Fruit fly (Drosophila melanogaster) whole organism, adult: Measurements from ENCODE around the gene Trmt6.

Source experiments
- CG11617 ChIP-seq: fragments of 200-800 bp; sonication (Bioruptor generic); optimal IDR thresholded peaks from 2 replicates; lab custom pipeline; 2017; ENCODE audit warnings: mild to moderate bottlenecking, missing biosample characterization, missing genetic modification reagents, missing genetic modification characterization
- CG12768 ChIP-seq: fragments of 200-800 bp; sonication (Bioruptor generic); optimal IDR thresholded peaks from 2 replicates; lab custom pipeline; 2017; ENCODE audit warnings: missing biosample characterization, missing genetic modification characterization, mild to moderate bottlenecking, moderate library complexity, missing genetic modification reagents
- CG14711 ChIP-seq: fragments of 200-800 bp; sonication (Bioruptor generic); optimal IDR thresholded peaks from 2 replicates; lab custom pipeline; 2018; ENCODE audit warnings: missing biosample characterization, mild to moderate bottlenecking, missing genetic modification characterization, moderate library complexity
- CG1620 ChIP-seq: fragments of 200-800 bp; sonication (Bioruptor generic); optimal IDR thresholded peaks from 2 replicates; lab custom pipeline; 2016; ENCODE audit warnings: missing biosample characterization, missing genetic modification characterization
- CG33017 ChIP-seq: fragments of 200-800 bp; sonication (Bioruptor generic); optimal IDR thresholded peaks from 2 replicates; lab custom pipeline; 2018; ENCODE audit warnings: missing biosample characterization, mild to moderate bottlenecking, missing genetic modification characterization, moderate library complexity
- CG5204 ChIP-seq: fragments of 200-800 bp; sonication (Bioruptor generic); optimal IDR thresholded peaks from 2 replicates; lab custom pipeline; 2016; ENCODE audit warnings: missing biosample characterization, missing genetic modification characterization
- CG7045 ChIP-seq: fragments of 200-800 bp; sonication (Bioruptor generic); optimal IDR thresholded peaks from 2 replicates; lab custom pipeline; 2017; ENCODE audit warnings: missing biosample characterization, mild to moderate bottlenecking, missing genetic modification characterization
- CG7101 ChIP-seq: fragments of 200-800 bp; sonication (Bioruptor generic); optimal IDR thresholded peaks from 2 replicates; lab custom pipeline; 2018; ENCODE audit warnings: missing biosample characterization, mild to moderate bottlenecking, missing genetic modification characterization, moderate library complexity
- Clk ChIP-seq: fragments of 200-800 bp; sonication (Bioruptor generic); optimal IDR thresholded peaks from 2 replicates; lab custom pipeline; 2017; ENCODE audit warnings: missing biosample characterization, missing genetic modification characterization
- Crg-1 ChIP-seq: fragments of 200-800 bp; sonication (Bioruptor generic); optimal IDR thresholded peaks from 2 replicates; lab custom pipeline; 2016; ENCODE audit warnings: missing biosample characterization, missing genetic modification characterization
- Hr96 ChIP-seq: fragments of 200-800 bp; sonication (Bioruptor generic); optimal IDR thresholded peaks from 2 replicates; lab custom pipeline; 2016; ENCODE audit warnings: missing biosample characterization, missing genetic modification characterization
- Mnt ChIP-seq: fragments of 200-800 bp; sonication (Bioruptor generic); optimal IDR thresholded peaks from 2 replicates; lab custom pipeline; 2016; ENCODE audit warnings: missing biosample characterization, mild to moderate bottlenecking, missing genetic modification characterization
- bab1 ChIP-seq: fragments of 200-800 bp; sonication (Bioruptor generic); optimal IDR thresholded peaks from 3 replicates; lab custom pipeline; 2019; ENCODE audit warnings: missing biosample characterization, mild to moderate bottlenecking, missing genetic modification characterization, moderate library complexity
- cic ChIP-seq: fragments of 200-800 bp; sonication (Bioruptor generic); optimal IDR thresholded peaks from 2 replicates; lab custom pipeline; 2017; ENCODE audit warnings: missing biosample characterization, mild to moderate bottlenecking, missing genetic modification characterization, moderate library complexity
- cnc ChIP-seq, 2 experiments: fragments of >200 bp; optimal IDR thresholded peaks; 2 replicates each; lab custom pipeline; 2017
- kay ChIP-seq: fragments of 200-800 bp; sonication (Bioruptor generic); peaks from one replicate; lab custom pipeline; 2016; ENCODE audit warnings: missing biosample characterization, missing genetic modification characterization, borderline replicate concordance
- ovo ChIP-seq: fragments of 200-800 bp; sonication (Bioruptor generic); optimal IDR thresholded peaks from 2 replicates; lab custom pipeline; 2016; ENCODE audit warnings: missing biosample characterization, missing genetic modification characterization
- pad ChIP-seq: fragments of 200-800 bp; sonication (Bioruptor generic); optimal IDR thresholded peaks from 3 replicates; lab custom pipeline; 2017; ENCODE audit warnings: missing biosample characterization, missing genetic modification characterization, mild to moderate bottlenecking, moderate library complexity, missing genetic modification reagents
- tj ChIP-seq: fragments of 200-800 bp; sonication (Bioruptor generic); optimal IDR thresholded peaks from 3 replicates; lab custom pipeline; 2017; ENCODE audit warnings: missing biosample characterization, mild to moderate bottlenecking, missing genetic modification characterization, moderate library complexity
- toe ChIP-seq: fragments of 200-800 bp; sonication (Bioruptor generic); optimal IDR thresholded peaks from 2 replicates; lab custom pipeline; 2016; ENCODE audit warnings: missing biosample characterization, missing genetic modification characterization

Trmt6 gene

dm6 chr2L:6557429-6558384 lies 4.4 kb downstream of the Trmt6 start, which contains the start of the genes IFT52 and COX5B:
TSS of gene IFT52 (minus strand) at chr2L:6557502.
TSS of gene COX5B (plus strand) at chr2L:6557800.
- TF ChIP-seq Clk (peak; percentile 50), CG12768 (GFP tag; lab: Kevin White, UChicago) (peak; percentile 60), CG1620 (GFP tag; lab: Kevin White, UChicago) (peak; percentile 83), pad (GFP tag; lab: Kevin White, UChicago) (peak; percentile 73), bab1 (GFP tag; lab: Kevin White, UChicago) (peak; percentile 71), CG7101 (tag; lab: Kevin White, UChicago) (peak; percentile 13), CG14711 (tag; lab: Kevin White, UChicago) (peak; percentile 49), ovo (GFP tag; lab: Kevin White, UChicago) (no peak), CG33017 (no peak), CG7045 (GFP tag; lab: Kevin White, UChicago) (peak; percentile 48), toe (GFP tag; lab: Kevin White, UChicago) (peak; percentile 78), CG11617 (GFP tag; lab: Kevin White, UChicago) (no peak), CG5204 (GFP tag; lab: Kevin White, UChicago) (peak; percentile 21), Hr96 (GFP tag; lab: Kevin White, UChicago) (peak; percentile 78)

- TF ChIP-seq CG12768 (GFP tag; lab: Kevin White, UChicago): no peak
- no peak for TF ChIP-seq cic (GFP tag; lab: Kevin White, UChicago)
- no peak for TF ChIP-seq Clk
- TF ChIP-seq ovo (GFP tag; lab: Kevin White, UChicago): no peak
- no peak for TF ChIP-seq Mnt
- no peak for TF ChIP-seq toe (GFP tag; lab: Kevin White, UChicago)
- no peak for TF ChIP-seq CG1620 (GFP tag; lab: Kevin White, UChicago)
- TF ChIP-seq tj (GFP tag; lab: Kevin White, UChicago): no peak
- TF ChIP-seq cnc (optimal IDR thresholded peaks at IDR 0.05; lab: Kevin White, UChicago): no peak
- no peak for TF ChIP-seq CG11617 (GFP tag; lab: Kevin White, UChicago)
- no peak for TF ChIP-seq CG33017
- TF ChIP-seq CG5204 (GFP tag; lab: Kevin White, UChicago): no peak
- TF ChIP-seq Hr96 (GFP tag; lab: Kevin White, UChicago): no peak
- no peak for TF ChIP-seq CG14711 (tag; lab: Kevin White, UChicago)
- no peak for TF ChIP-seq kay (GFP tag; lab: Kevin White, UChicago)
- no peak for TF ChIP-seq CG7101 (tag; lab: Kevin White, UChicago)
- TF ChIP-seq pad (GFP tag; lab: Kevin White, UChicago): no peak
- TF ChIP-seq bab1 (GFP tag; lab: Kevin White, UChicago): no peak
- TF ChIP-seq CG7045 (GFP tag; lab: Kevin White, UChicago): no peak
Measured at dm6 chr2L:6553797-6554188, 8.3 kb downstream of the Trmt6 start.

dm6 chr2L:6553041-6553796 lies 8.9 kb downstream of the Trmt6 start:
- no peak for TF ChIP-seq tj (GFP tag; lab: Kevin White, UChicago)
- TF ChIP-seq toe (GFP tag; lab: Kevin White, UChicago): no peak
- no peak for TF ChIP-seq cic (GFP tag; lab: Kevin White, UChicago)
- TF ChIP-seq kay (GFP tag; lab: Kevin White, UChicago): no peak
- TF ChIP-seq CG11617 (GFP tag; lab: Kevin White, UChicago): no peak
- TF ChIP-seq bab1 (GFP tag; lab: Kevin White, UChicago): no peak
- TF ChIP-seq CG7045 (GFP tag; lab: Kevin White, UChicago): no peak
- TF ChIP-seq CG14711 (tag; lab: Kevin White, UChicago): no peak
- no peak for TF ChIP-seq cnc (optimal IDR thresholded peaks at IDR 0.05; lab: Kevin White, UChicago)
- no peak for TF ChIP-seq CG12768 (GFP tag; lab: Kevin White, UChicago)
- TF ChIP-seq Hr96 (GFP tag; lab: Kevin White, UChicago): no peak

dm6 chr2L:6552345-6552744 lies 9.7 kb downstream of the Trmt6 start:
- TF ChIP-seq CG7101 (tag; lab: Kevin White, UChicago): no peak
- no peak for TF ChIP-seq Mnt
- no peak for TF ChIP-seq Hr96 (GFP tag; lab: Kevin White, UChicago)
- no peak for TF ChIP-seq bab1 (GFP tag; lab: Kevin White, UChicago)
- no peak for TF ChIP-seq CG1620 (GFP tag; lab: Kevin White, UChicago)
- TF ChIP-seq pad (GFP tag; lab: Kevin White, UChicago): no peak
- no peak for TF ChIP-seq Clk
- no peak for TF ChIP-seq CG12768 (GFP tag; lab: Kevin White, UChicago)
- TF ChIP-seq CG5204 (GFP tag; lab: Kevin White, UChicago): no peak
- no peak for TF ChIP-seq CG7045 (GFP tag; lab: Kevin White, UChicago)
- TF ChIP-seq cic (GFP tag; lab: Kevin White, UChicago): no peak
- no peak for TF ChIP-seq tj (GFP tag; lab: Kevin White, UChicago)
- TF ChIP-seq CG14711 (tag; lab: Kevin White, UChicago): no peak
- no peak for TF ChIP-seq toe (GFP tag; lab: Kevin White, UChicago)

- no peak for TF ChIP-seq tj (GFP tag; lab: Kevin White, UChicago)
- TF ChIP-seq CG14711 (tag; lab: Kevin White, UChicago): no peak
- no peak for TF ChIP-seq cnc (optimal IDR thresholded peaks at IDR 0.05; lab: Kevin White, UChicago)
- no peak for TF ChIP-seq CG7101 (tag; lab: Kevin White, UChicago)
- no peak for TF ChIP-seq Mnt
- TF ChIP-seq CG12768 (GFP tag; lab: Kevin White, UChicago): no peak
- TF ChIP-seq pad (GFP tag; lab: Kevin White, UChicago): no peak
- TF ChIP-seq bab1 (GFP tag; lab: Kevin White, UChicago): no peak
- TF ChIP-seq CG11617 (GFP tag; lab: Kevin White, UChicago): no peak
- no peak for TF ChIP-seq CG5204 (GFP tag; lab: Kevin White, UChicago)
- no peak for TF ChIP-seq Crg-1 (GFP tag; lab: Kevin White, UChicago)
- TF ChIP-seq toe (GFP tag; lab: Kevin White, UChicago): no peak
Measured at dm6 chr2L:6551452-6551851, 10.6 kb downstream of the Trmt6 start.
